Fruit fly (Drosophila melanogaster): ENCODE measurements around the gene Ufsp2.

DNA sequence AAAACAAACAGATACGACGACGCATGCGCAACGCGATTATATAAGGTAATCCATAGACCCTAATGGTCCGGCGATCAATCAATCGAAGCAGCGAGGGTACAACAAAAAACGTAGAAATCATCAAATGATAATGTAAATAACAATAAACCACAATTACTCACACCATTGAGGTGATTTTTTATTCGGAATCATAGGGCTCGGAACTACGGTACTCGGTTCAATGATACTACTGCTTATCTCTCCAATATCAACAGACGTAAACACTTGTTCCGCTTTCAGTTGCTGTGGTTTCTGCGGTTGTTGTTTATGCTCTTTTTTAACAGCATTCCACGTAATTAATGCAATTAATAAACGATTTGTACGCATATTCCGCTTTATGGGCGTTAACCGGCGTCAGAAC lies 21.6 kb downstream of the Ufsp2 start:
- TF ChIP-seq woc (GFP tag; optimal IDR thresholded peaks at IDR 0.05) (no peak), usp (GFP tag; optimal IDR thresholded peaks at IDR 0.05) (no peak), Hnf4 (GFP tag; optimal IDR thresholded peaks at IDR 0.05) (no peak), Hr78 (GFP tag; optimal IDR thresholded peaks at IDR 0.05) (no peak), fru (GFP tag; optimal IDR thresholded peaks at IDR 0.05) (no peak), lola (GFP tag; optimal IDR thresholded peaks at IDR 0.05) (no peak), tai (GFP tag; optimal IDR thresholded peaks at IDR 0.05) (no peak), h (GFP tag; optimal IDR thresholded peaks at IDR 0.05) (no peak), psq (GFP tag; optimal IDR thresholded peaks at IDR 0.05) (no peak), GATAd (GFP tag; optimal IDR thresholded peaks at IDR 0.05) (no peak), dsf (GFP tag; optimal IDR thresholded peaks at IDR 0.05; ENCODE audit: borderline replicate concordance) (no peak), Abd-B (GFP tag; optimal IDR thresholded peaks at IDR 0.05) (no peak), sage (GFP tag; optimal IDR thresholded peaks at IDR 0.05) (no peak)
